Fruit fly (Drosophila melanogaster): ENCODE results near the gene Nlp.

The Nlp gene

dm6 chr3R:30021009-30021408 lies 16.4 kb downstream of the Nlp start (continued):
- TF ChIP-seq Dek (tag; optimal IDR thresholded peaks at IDR 0.05) (peak; percentile 8), CG14710 (tag; optimal IDR thresholded peaks at IDR 0.05) (peak; percentile 2), CG14667 (GFP tag; IDR thresholded peaks at IDR 0.05) (no peak), dm (GFP tag; optimal IDR thresholded peaks at IDR 0.05) (no peak), Sox102F (GFP tag; optimal IDR thresholded peaks at IDR 0.05) (no peak), CG7372 (GFP tag; IDR thresholded peaks at IDR 0.05) (no peak), H2.0 (GFP tag; IDR thresholded peaks at IDR 0.05) (no peak), CG9817 (tag; optimal IDR thresholded peaks at IDR 0.05) (peak; percentile 17), Myb (GFP tag; optimal IDR thresholded peaks at IDR 0.05) (no peak), CG8944 (GFP tag; optimal IDR thresholded peaks at IDR 0.05) (no peak), Adf1 (GFP tag; IDR thresholded peaks at IDR 0.05) (no peak), Hr3 (GFP tag; optimal IDR thresholded peaks at IDR 0.05) (no peak), disco-r (GFP tag; optimal IDR thresholded peaks at IDR 0.05) (no peak), CG9215 (GFP tag; IDR thresholded peaks at IDR 0.05) (no peak), nom (GFP tag; optimal IDR thresholded peaks at IDR 0.05) (no peak), Eip74EF (GFP tag; optimal IDR thresholded peaks at IDR 0.05) (no peak), sug (tag; optimal IDR thresholded peaks at IDR 0.05) (no peak), eyg (GFP tag; optimal IDR thresholded peaks at IDR 0.05) (no peak), CG9797 (GFP tag; optimal IDR thresholded peaks at IDR 0.05) (no peak), Hr51 (GFP tag; optimal IDR thresholded peaks at IDR 0.05) (peak in 1 of 2 experiments; percentile 50), HLH3B (GFP tag; IDR thresholded peaks at IDR 0.05) (0 out of 2 replicates have a peak, but pooled peaks have one; percentile 8), kah (GFP tag; optimal IDR thresholded peaks at IDR 0.05) (no peak), mirr (GFP tag; optimal IDR thresholded peaks at IDR 0.05) (no peak), CG10147 (GFP tag; optimal IDR thresholded peaks at IDR 0.05) (no peak), CG17359 (tag; optimal IDR thresholded peaks at IDR 0.05) (peak; percentile 22), CG31441 (GFP tag; IDR thresholded peaks at IDR 0.05) (peak; percentile 24; the same call in 1 of the 2 replicates), dysf (GFP tag; IDR thresholded peaks at IDR 0.05) (peak; percentile 59; the same call in 1 of the 3 replicates), CG12391 (tag; optimal IDR thresholded peaks at IDR 0.05) (peak; percentile 30), Atf6 (GFP tag; IDR thresholded peaks at IDR 0.05) (peak; percentile 24; the same call in 1 of the 2 replicates), CG11504 (tag; optimal IDR thresholded peaks at IDR 0.05) (peak; percentile 53), Gug (GFP tag; IDR thresholded peaks at IDR 0.05) (no peak), Ptx1 (GFP tag; IDR thresholded peaks at IDR 0.05) (0 out of 2 replicates have a peak, but pooled peaks have one; percentile 31), D (optimal IDR thresholded peaks at IDR 0.05) (no peak), D (GFP tag; optimal IDR thresholded peaks at IDR 0.05) (peak; percentile 17), CG12155 (GFP tag; optimal IDR thresholded peaks at IDR 0.05) (peak; percentile 10), CG14050 (GFP tag; IDR thresholded peaks at IDR 0.05) (no peak), Drgx (GFP tag; IDR thresholded peaks at IDR 0.05) (peak; percentile 65), Awh (GFP tag; IDR thresholded peaks at IDR 0.05) (0 out of 2 replicates have a peak, but pooled peaks have one; percentile 46), CG10979 (tag; optimal IDR thresholded peaks at IDR 0.05) (peak; percentile 10), CG18476 (GFP tag; optimal IDR thresholded peaks at IDR 0.05) (no peak), CG31388 (GFP tag; optimal IDR thresholded peaks at IDR 0.05) (no peak), lmd (GFP tag; IDR thresholded peaks at IDR 0.05) (peak; percentile 30; the same call in 1 of the 2 replicates), slbo (GFP tag; IDR thresholded peaks at IDR 0.05) (peak; percentile 34; the same call in 1 of the 2 replicates), phol (tag; optimal IDR thresholded peaks at IDR 0.05) (peak; percentile 30), Nf-YC (tag; optimal IDR thresholded peaks at IDR 0.05) (no peak), Rfx (GFP tag; IDR thresholded peaks at IDR 0.05) (peak; percentile 47), CG12071 (GFP tag; optimal IDR thresholded peaks at IDR 0.05) (no peak), pan (optimal IDR thresholded peaks at IDR 0.05) (no peak), pan (GFP tag; optimal IDR thresholded peaks at IDR 0.05 in 1 of 2, IDR thresholded peaks at IDR 0.05 in 1 of 2) (peak in 1 of 2 experiments; percentile 29), rib (GFP tag; IDR thresholded peaks at IDR 0.05) (no peak), Blimp-1 (GFP tag; optimal IDR thresholded peaks at IDR 0.05) (no peak)

Measured in whole organism, embryonic.